Fruit fly (Drosophila melanogaster) whole organism, pupa: ENCODE measurements around the gene CG1529.
A peak's percentile ranks its signal among the peaks of the same experiment; 100 is the strongest.

Source experiments
- CG17806 ChIP-seq: fragments of 200-800 bp; sonication (Bioruptor generic); optimal IDR thresholded peaks from 2 replicates; lab custom pipeline; 2018; ENCODE audit warnings: missing biosample characterization, mild to moderate bottlenecking, missing genetic modification characterization, moderate library complexity
- CG32121 ChIP-seq: fragments of 200-800 bp; sonication (Bioruptor generic); IDR thresholded peaks from 2 replicates; pipeline ENCODE4 v1.3.6; 2022; ENCODE audit warnings: missing biosample characterization, missing genetic modification characterization
- CG34367 ChIP-seq: fragments of 200-800 bp; sonication (Bioruptor generic); optimal IDR thresholded peaks from 2 replicates; lab custom pipeline; 2018; ENCODE audit warnings: missing biosample characterization, mild to moderate bottlenecking, missing genetic modification characterization
- CG8301 ChIP-seq: fragments of 200-800 bp; sonication (Bioruptor generic); optimal IDR thresholded peaks from 2 replicates; lab custom pipeline; 2018; ENCODE audit warnings: missing biosample characterization, mild to moderate bottlenecking, missing genetic modification characterization
- EcR ChIP-seq: fragments of 200-800 bp; sonication (Bioruptor generic); optimal IDR thresholded peaks from 3 replicates; lab custom pipeline; 2019; ENCODE audit warnings: missing biosample characterization, missing genetic modification characterization, mild to moderate bottlenecking, moderate library complexity, missing genetic modification reagents
- Snoo ChIP-seq: fragments of 200-800 bp; sonication (Bioruptor generic); optimal IDR thresholded peaks from 3 replicates; lab custom pipeline; 2017; ENCODE audit warnings: missing biosample characterization, mild to moderate bottlenecking, missing genetic modification characterization, inconsistent platforms

DNA sequence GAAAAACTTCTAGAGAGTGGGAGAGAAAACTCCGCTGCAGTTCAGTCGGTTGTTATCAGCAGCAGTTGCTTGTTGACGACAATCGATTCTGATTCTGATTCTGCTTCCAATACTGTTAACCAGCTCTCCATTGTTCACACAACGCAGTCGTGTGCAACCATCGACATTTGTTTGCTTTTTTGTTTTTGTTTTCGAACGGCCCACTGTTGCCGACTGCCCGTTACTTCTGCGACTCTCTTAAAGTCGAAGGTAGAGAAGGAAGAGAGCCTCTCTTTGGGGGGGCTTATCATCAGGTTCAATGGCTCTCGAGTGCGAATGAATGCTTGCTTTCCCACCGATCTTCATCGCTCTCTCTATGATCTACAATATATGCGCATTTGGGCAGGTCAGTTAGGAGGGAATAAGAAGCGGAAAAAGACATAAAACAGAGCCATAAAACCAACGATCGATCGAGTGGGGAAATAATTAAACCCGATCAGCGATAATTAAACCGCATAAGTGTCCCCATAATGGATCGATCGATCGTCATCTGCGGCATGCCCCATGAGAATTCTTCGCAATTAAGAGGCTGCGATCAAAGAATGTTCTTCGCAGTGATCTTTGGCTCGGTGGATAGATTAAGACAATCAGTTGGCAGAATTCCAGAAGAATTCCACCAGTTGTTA is 40.1 kb upstream of the CG1529 start:
- TF ChIP-seq CG34367 (tag; lab: Kevin White, UChicago) (no peak), CG8301 (tag; lab: Kevin White, UChicago) (no peak), Snoo (no peak), EcR (GFP tag; lab: Kevin White, UChicago) (peak; percentile 96), CG32121 (GFP tag; lab: Robert Waterston, UW) (no peak), CG17806 (no peak)
